Fruit fly (Drosophila melanogaster) whole organism, embryonic: Measurements from ENCODE around the gene CG13311.

Experiments used
- Ada2b ChIP-seq: fragments of 200-800 bp; sonication (Bioruptor generic); IDR thresholded peaks from 2 replicates; pipeline ENCODE4 v1.3.6; 2022; ENCODE audit warnings: missing biosample characterization, missing genetic modification characterization
- CG10462 ChIP-seq: fragments of 200-800 bp; sonication (Bioruptor generic); optimal IDR thresholded peaks from 2 replicates; lab custom pipeline; 2016; ENCODE audit warnings: missing biosample characterization, missing genetic modification characterization
- CG10959 ChIP-seq: fragments of 200-800 bp; sonication (Bioruptor generic); IDR thresholded peaks from 2 replicates; pipeline ENCODE4 v1.3.6; 2022; ENCODE audit warnings: missing biosample characterization, missing genetic modification characterization
- CG12071 ChIP-seq: fragments of 200-800 bp; sonication (Bioruptor generic); optimal IDR thresholded peaks from 3 replicates; lab custom pipeline; 2018; ENCODE audit warnings: missing biosample characterization, mild to moderate bottlenecking, missing genetic modification characterization
- CG12769 ChIP-seq: fragments of 200-800 bp; sonication (Bioruptor generic); optimal IDR thresholded peaks from 2 replicates; lab custom pipeline; 2019; ENCODE audit warnings: missing biosample characterization, mild to moderate bottlenecking, missing genetic modification characterization, moderate library complexity
- CG13424 ChIP-seq: fragments of 200-800 bp; sonication (Bioruptor generic); optimal IDR thresholded peaks from 2 replicates; lab custom pipeline; 2019; ENCODE audit warnings: missing biosample characterization, mild to moderate bottlenecking, missing genetic modification characterization, moderate library complexity
- CG14965 ChIP-seq: fragments of 200-800 bp; sonication (Bioruptor generic); optimal IDR thresholded peaks from 2 replicates; lab custom pipeline; 2016; ENCODE audit warnings: missing biosample characterization, missing genetic modification characterization, borderline replicate concordance
- CG15011 ChIP-seq: fragments of 200-800 bp; sonication (Bioruptor generic); optimal IDR thresholded peaks from 3 replicates; lab custom pipeline; 2018; ENCODE audit warnings: missing biosample characterization, mild to moderate bottlenecking, missing genetic modification characterization
- CG15269 ChIP-seq: fragments of 200-800 bp; sonication (Bioruptor generic); optimal IDR thresholded peaks from 2 replicates; lab custom pipeline; 2018; ENCODE audit warnings: missing biosample characterization, mild to moderate bottlenecking, missing genetic modification characterization, moderate library complexity
- CG17802 ChIP-seq: fragments of 200-800 bp; sonication (Bioruptor generic); optimal IDR thresholded peaks from 2 replicates; lab custom pipeline; 2018; ENCODE audit warnings: missing biosample characterization, mild to moderate bottlenecking, missing genetic modification characterization, moderate library complexity
- CG1792 ChIP-seq: fragments of 200-800 bp; sonication (Bioruptor generic); optimal IDR thresholded peaks from 2 replicates; lab custom pipeline; 2016; ENCODE audit warnings: missing biosample characterization, missing genetic modification characterization
- CG18619 ChIP-seq: fragments of 200-800 bp; sonication (Bioruptor generic); optimal IDR thresholded peaks from 3 replicates; lab custom pipeline; 2017; ENCODE audit warnings: missing biosample characterization, mild to moderate bottlenecking, missing genetic modification characterization
- CG2678 ChIP-seq: fragments of 200-800 bp; sonication (Bioruptor generic); optimal IDR thresholded peaks from 3 replicates; lab custom pipeline; 2019; ENCODE audit warnings: missing biosample characterization, mild to moderate bottlenecking, missing genetic modification characterization, moderate library complexity
- CG30431 ChIP-seq: fragments of 200-800 bp; sonication (Bioruptor generic); optimal IDR thresholded peaks from 2 replicates; lab custom pipeline; 2017; ENCODE audit warnings: missing biosample characterization, missing genetic modification characterization
- CG4424 ChIP-seq: fragments of 200-800 bp; sonication (Bioruptor generic); optimal IDR thresholded peaks from 3 replicates; lab custom pipeline; 2016; ENCODE audit warnings: missing biosample characterization, missing genetic modification characterization
- CG7556 ChIP-seq: fragments of 200-800 bp; sonication (Bioruptor generic); optimal IDR thresholded peaks from 2 replicates; lab custom pipeline; 2017; ENCODE audit warnings: missing biosample characterization, mild to moderate bottlenecking, missing genetic modification characterization
- CG8388 ChIP-seq: fragments of 200-800 bp; sonication (Bioruptor generic); optimal IDR thresholded peaks from 2 replicates; lab custom pipeline; 2019; ENCODE audit warnings: missing biosample characterization, mild to moderate bottlenecking, missing genetic modification characterization, moderate library complexity
- D ChIP-seq, 2 experiments: fragments of 200-800 bp in 1 of 2; fragments of >200 bp in 1 of 2; sonication (Bioruptor generic) in 1 of 2; optimal IDR thresholded peaks; 2 replicates in 1 of 2; 3 replicates in 1 of 2; lab custom pipeline; 2017; ENCODE audit warnings: mild to moderate bottlenecking in 1 of 2, missing biosample characterization in 1 of 2, missing genetic modification characterization in 1 of 2, missing genetic modification reagents in 1 of 2
- D19A ChIP-seq: fragments of 200-800 bp; optimal IDR thresholded peaks from 3 replicates; lab custom pipeline; 2019; ENCODE audit warnings: missing biosample characterization, mild to moderate bottlenecking, missing genetic modification characterization, moderate library complexity
- Dfd ChIP-seq, 2 experiments: fragments of >200 bp; optimal IDR thresholded peaks; 2 replicates each; lab custom pipeline; 2017; ENCODE audit warnings: missing biosample characterization in 2 of 2, missing genetic modification characterization in 2 of 2
- Dip3 ChIP-seq: fragments of 200-800 bp; sonication (Bioruptor generic); optimal IDR thresholded peaks from 3 replicates; lab custom pipeline; 2016; ENCODE audit warnings: missing biosample characterization, missing genetic modification characterization
- HLH3B ChIP-seq: fragments of 200-800 bp; sonication (Bioruptor generic); IDR thresholded peaks from 2 replicates; pipeline ENCODE4 v1.3.6; 2022; ENCODE audit warnings: missing biosample characterization, missing genetic modification characterization
- HLHmδ ChIP-seq: fragments of 200-800 bp; sonication (Bioruptor generic); optimal IDR thresholded peaks from 2 replicates; lab custom pipeline; 2018; ENCODE audit warnings: missing biosample characterization, mild to moderate bottlenecking, missing genetic modification characterization, moderate library complexity
- Hr39 ChIP-seq: fragments of >200 bp; optimal IDR thresholded peaks from 2 replicates; lab custom pipeline; 2017
- Hr51 ChIP-seq, 2 experiments: fragments of 200-800 bp; sonication (Bioruptor generic); optimal IDR thresholded peaks; 2 replicates in 1 of 2; 3 replicates in 1 of 2; lab custom pipeline; 2016 to 2018; ENCODE audit warnings: missing biosample characterization in 2 of 2, missing genetic modification characterization in 2 of 2, mild to moderate bottlenecking in 1 of 2, moderate library complexity in 1 of 2
- Mrtf ChIP-seq: fragments of 200-800 bp; sonication (Bioruptor generic); IDR thresholded peaks from 3 replicates; pipeline ENCODE4 v1.3.6; 2022; ENCODE audit warnings: missing biosample characterization, missing genetic modification characterization
- PHDP ChIP-seq: fragments of 200-800 bp; sonication (Bioruptor generic); optimal IDR thresholded peaks from 3 replicates; lab custom pipeline; 2018; ENCODE audit warnings: missing biosample characterization, mild to moderate bottlenecking, missing genetic modification characterization, moderate library complexity
- Rfx ChIP-seq: fragments of 200-800 bp; sonication (Bioruptor generic); IDR thresholded peaks from 2 replicates; pipeline ENCODE4 v1.3.6; 2022; ENCODE audit warnings: missing biosample characterization, missing genetic modification characterization
- Rx ChIP-seq: fragments of 200-800 bp; sonication (Bioruptor generic); IDR thresholded peaks from 2 replicates; pipeline ENCODE4 v1.3.6; 2022; ENCODE audit warnings: missing biosample characterization, missing genetic modification characterization
- Sry-β ChIP-seq: fragments of 200-800 bp; sonication (Bioruptor generic); optimal IDR thresholded peaks from 2 replicates; lab custom pipeline; 2018; ENCODE audit warnings: missing biosample characterization, mild to moderate bottlenecking, missing genetic modification characterization, moderate library complexity
- Taf1 ChIP-seq: fragments of 200-800 bp; sonication (Bioruptor generic); IDR thresholded peaks from 2 replicates; pipeline ENCODE4 v1.3.6; 2022; ENCODE audit warnings: missing biosample characterization, missing genetic modification characterization
- amos ChIP-seq: fragments of 200-800 bp; sonication (Bioruptor generic); IDR thresholded peaks from 2 replicates; pipeline ENCODE4 v1.3.6; 2022; ENCODE audit warnings: missing biosample characterization, missing genetic modification characterization; ENCODE audit not compliant: partially characterized antibody
- aop ChIP-seq: fragments of 200-800 bp; sonication (Bioruptor generic); IDR thresholded peaks from 2 replicates; pipeline ENCODE4 v1.3.6; 2022; ENCODE audit warnings: missing biosample characterization, missing genetic modification characterization
- ash1 ChIP-seq: fragments of 200-800 bp; sonication (Bioruptor generic); optimal IDR thresholded peaks from 2 replicates; lab custom pipeline; 2018; ENCODE audit warnings: missing biosample characterization, mild to moderate bottlenecking, missing genetic modification characterization
- az2 ChIP-seq: fragments of 200-800 bp; sonication (Bioruptor generic); optimal IDR thresholded peaks from 3 replicates; lab custom pipeline; 2016; ENCODE audit warnings: missing biosample characterization, missing genetic modification characterization
- disco-r ChIP-seq: fragments of 200-800 bp; sonication (Bioruptor generic); optimal IDR thresholded peaks from 2 replicates; lab custom pipeline; 2016; ENCODE audit warnings: missing biosample characterization, missing genetic modification characterization
- dm ChIP-seq: fragments of 200-800 bp; sonication (Bioruptor generic); optimal IDR thresholded peaks from 3 replicates; lab custom pipeline; 2016; ENCODE audit warnings: missing biosample characterization, missing genetic modification characterization
- emc ChIP-seq: fragments of 200-800 bp; sonication (Bioruptor generic); optimal IDR thresholded peaks from 2 replicates; lab custom pipeline; 2016; ENCODE audit warnings: missing biosample characterization, missing genetic modification characterization
- fd64A ChIP-seq: fragments of 200-800 bp; sonication (Bioruptor generic); optimal IDR thresholded peaks from 3 replicates; lab custom pipeline; 2018; ENCODE audit warnings: missing biosample characterization, mild to moderate bottlenecking, missing genetic modification characterization
- fd96Cb ChIP-seq: fragments of 200-800 bp; sonication (Bioruptor generic); optimal IDR thresholded peaks from 2 replicates; lab custom pipeline; 2018; ENCODE audit warnings: missing biosample characterization, mild to moderate bottlenecking, missing genetic modification characterization, moderate library complexity
- fu2 ChIP-seq: fragments of 200-800 bp; sonication (Bioruptor generic); optimal IDR thresholded peaks from 2 replicates; lab custom pipeline; 2016; ENCODE audit warnings: missing biosample characterization, missing genetic modification characterization
- ham ChIP-seq: fragments of 200-800 bp; sonication (Bioruptor generic); IDR thresholded peaks from 2 replicates; pipeline ENCODE4 v1.3.6; 2022; ENCODE audit warnings: missing biosample characterization, missing genetic modification characterization
- jumu ChIP-seq: fragments of 200-800 bp; sonication (Bioruptor generic); optimal IDR thresholded peaks from 3 replicates; lab custom pipeline; 2016; ENCODE audit warnings: missing biosample characterization, missing genetic modification characterization
- kni ChIP-seq: fragments of 200-800 bp; sonication (Bioruptor generic); optimal IDR thresholded peaks from 3 replicates; lab custom pipeline; 2017; ENCODE audit warnings: mild to moderate bottlenecking, missing biosample characterization, missing genetic modification reagents, missing genetic modification characterization
- pita ChIP-seq: fragments of 200-800 bp; sonication (Bioruptor generic); optimal IDR thresholded peaks from 2 replicates; lab custom pipeline; 2017; ENCODE audit warnings: missing biosample characterization, mild to moderate bottlenecking, missing genetic modification characterization
- ranshi ChIP-seq: fragments of 200-800 bp; sonication (Bioruptor generic); IDR thresholded peaks from 2 replicates; pipeline ENCODE4 v1.3.6; 2022; ENCODE audit warnings: missing biosample characterization, missing genetic modification characterization
- repo ChIP-seq: fragments of 200-800 bp; sonication (Bioruptor generic); optimal IDR thresholded peaks from 2 replicates; lab custom pipeline; 2016; ENCODE audit warnings: missing biosample characterization, missing genetic modification characterization
- salm ChIP-seq: fragments of 200-800 bp; sonication (Bioruptor generic); optimal IDR thresholded peaks from 2 replicates; lab custom pipeline; 2018; ENCODE audit warnings: missing biosample characterization, mild to moderate bottlenecking, missing genetic modification characterization
- sc ChIP-seq, 3 experiments: fragments of >200 bp in 2 of 3; fragments of 200-800 bp in 1 of 3; sonication (Bioruptor generic) in 1 of 3; optimal IDR thresholded peaks; 2 replicates in 2 of 3; 3 replicates in 1 of 3; lab custom pipeline; 2017; ENCODE audit warnings: mild to moderate bottlenecking in 1 of 3, missing biosample characterization in 1 of 3, missing genetic modification characterization in 1 of 3, missing genetic modification reagents in 1 of 3
- ssp ChIP-seq: fragments of 200-800 bp; sonication (Bioruptor generic); IDR thresholded peaks from 2 replicates; pipeline ENCODE4 v1.3.6; 2022; ENCODE audit warnings: missing biosample characterization, missing genetic modification characterization
- wdn ChIP-seq: fragments of 200-800 bp; sonication (Bioruptor generic); IDR thresholded peaks from 2 replicates; pipeline ENCODE4 v1.3.6; 2022; ENCODE audit warnings: missing biosample characterization, missing genetic modification characterization

The CG13311 gene

dm6 chr3L:8834886-8835285, 32.9 kb upstream of the CG13311 start (continued):
- TF ChIP-seq CG10462 (no peak), D19A (tag; lab: Kevin White, UChicago) (no peak), CG4424 (GFP tag; lab: Kevin White, UChicago) (no peak), Hr39 (no peak), Taf1 (GFP tag; lab: Robert Waterston, UW) (no peak), fu2 (GFP tag; lab: Kevin White, UChicago) (no peak), CG15269 (tag; lab: Kevin White, UChicago) (no peak), fd96Cb (tag; lab: Kevin White, UChicago) (no peak), emc (no peak), Dfd (GFP tag; optimal IDR thresholded peaks at IDR 0.05; lab: Kevin White, UChicago) (no peak), HLHmδ (peak; percentile 59), sc (optimal IDR thresholded peaks at IDR 0.05; lab: Kevin White, UChicago) (no peak), sc (GFP tag; optimal IDR thresholded peaks at IDR 0.05; lab: Kevin White, UChicago) (no peak), fd64A (GFP tag; lab: Kevin White, UChicago) (peak; percentile 52), pita (GFP tag; lab: Kevin White, UChicago) (no peak), Rfx (GFP tag; lab: Robert Waterston, UW) (no peak), wdn (GFP tag; lab: Robert Waterston, UW) (no peak), Ada2b (GFP tag; lab: Robert Waterston, UW) (no peak), ssp (GFP tag; lab: Robert Waterston, UW) (no peak), jumu (no peak), kni (GFP tag; lab: Kevin White, UChicago) (no peak), CG12071 (GFP tag; lab: Kevin White, UChicago) (peak; percentile 73), Rx (GFP tag; lab: Robert Waterston, UW) (no peak), az2 (no peak), disco-r (GFP tag; lab: Kevin White, UChicago) (no peak), Dip3 (no peak), CG2678 (tag; lab: Kevin White, UChicago) (peak; percentile 41), PHDP (tag; lab: Kevin White, UChicago) (no peak), CG18619 (GFP tag; lab: Kevin White, UChicago) (no peak), CG1792 (GFP tag; lab: Kevin White, UChicago) (no peak), CG10959 (GFP tag; lab: Robert Waterston, UW) (no peak), CG14965 (GFP tag; lab: Kevin White, UChicago) (no peak), amos (GFP tag; lab: Robert Waterston, UW) (no peak), Hr51 (GFP tag; optimal IDR thresholded peaks at IDR 0.05; lab: Kevin White, UChicago) (no peak), dm (GFP tag; lab: Kevin White, UChicago) (no peak), CG15011 (peak; percentile 36), CG7556 (no peak), CG13424 (tag; lab: Kevin White, UChicago) (peak; percentile 5), CG17802 (tag; lab: Kevin White, UChicago) (no peak), HLH3B (GFP tag; lab: Robert Waterston, UW) (0 out of 2 replicates have a peak, but pooled peaks have one; percentile 4), Mrtf (GFP tag; lab: Robert Waterston, UW) (no peak), repo (GFP tag; lab: Kevin White, UChicago) (no peak), CG8388 (GFP tag; lab: Kevin White, UChicago) (no peak), CG12769 (tag; lab: Kevin White, UChicago) (peak; percentile 51), ham (GFP tag; lab: Robert Waterston, UW) (no peak), D (optimal IDR thresholded peaks at IDR 0.05; lab: Kevin White, UChicago) (no peak), D (GFP tag; optimal IDR thresholded peaks at IDR 0.05; lab: Kevin White, UChicago) (peak; percentile 28), salm (no peak), ash1 (no peak), Sry-β (GFP tag; lab: Kevin White, UChicago) (peak; percentile 12), ranshi (GFP tag; lab: Robert Waterston, UW) (no peak), CG30431 (GFP tag; lab: Kevin White, UChicago) (no peak), aop (GFP tag; lab: Robert Waterston, UW) (no peak)
